Worm (Caenorhabditis elegans) whole organism, early embryonic: ENCODE measurements around the gene F56D5.9.

ENCODE experiments used
- B0310.2 ChIP-seq: sonication (generic microtip); optimal IDR thresholded peaks from 2 replicates; lab custom pipeline; 2016; ENCODE audit warnings: mild to moderate bottlenecking, missing genetic modification characterization, missing compliant biosample characterization
- F13C5.2 ChIP-seq: sonication (generic microtip); optimal IDR thresholded peaks from 2 replicates; lab custom pipeline; 2017; ENCODE audit warnings: mild to moderate bottlenecking, missing genetic modification characterization, inconsistent platforms, missing compliant biosample characterization
- aly-1 ChIP-seq: sonication (generic microtip); optimal IDR thresholded peaks from 2 replicates; lab custom pipeline; 2016; ENCODE audit warnings: missing genetic modification characterization, missing compliant biosample characterization
- ama-1 ChIP-seq: fragments of 150-350 bp; optimal IDR thresholded peaks from 2 replicates; lab custom pipeline; 2014
- ceh-13 ChIP-seq: fragments of 200-800 bp; sonication (Bioruptor generic); optimal IDR thresholded peaks from 2 replicates; lab custom pipeline; 2018; ENCODE audit warnings: mild to moderate bottlenecking, missing genetic modification characterization, missing compliant biosample characterization
- ceh-36 ChIP-seq: sonication (generic microtip); optimal IDR thresholded peaks from 2 replicates; lab custom pipeline; 2016; ENCODE audit warnings: missing genetic modification characterization, inconsistent platforms, missing compliant biosample characterization
- ets-7 ChIP-seq: sonication (generic microtip); optimal IDR thresholded peaks from 2 replicates; lab custom pipeline; 2016; ENCODE audit warnings: missing genotype, missing genetic modification characterization, missing compliant biosample characterization
- flt-1 ChIP-seq: fragments of 200-800 bp; sonication (Bioruptor generic); IDR thresholded peaks from 2 replicates; pipeline ENCODE4 v1.3.6; 2022; ENCODE audit warnings: missing genetic modification characterization, missing compliant biosample characterization
- hmbx-1 ChIP-seq: sonication (generic microtip); optimal IDR thresholded peaks from 2 replicates; lab custom pipeline; 2016; ENCODE audit warnings: mild to moderate bottlenecking, missing genetic modification characterization, missing compliant biosample characterization
- hmg-4 ChIP-seq: fragments of 200-800 bp; sonication (Bioruptor generic); optimal IDR thresholded peaks from 2 replicates; lab custom pipeline; 2018; ENCODE audit warnings: mild to moderate bottlenecking, missing genetic modification characterization, missing compliant biosample characterization
- hnd-1 ChIP-seq: sonication (generic microtip); optimal IDR thresholded peaks from 2 replicates; lab custom pipeline; 2016; ENCODE audit warnings: missing genetic modification characterization, missing compliant biosample characterization
- pes-1 ChIP-seq: fragments of 200-800 bp; sonication (Bioruptor generic); IDR thresholded peaks from 2 replicates; pipeline ENCODE4 v1.3.6; 2022; ENCODE audit warnings: missing genetic modification reagents, missing genetic modification characterization, missing compliant biosample characterization
- scrt-1 ChIP-seq: fragments of 200-800 bp; sonication (Bioruptor generic); IDR thresholded peaks from 2 replicates; pipeline ENCODE4 v1.3.6; 2022; ENCODE audit warnings: missing genetic modification characterization, missing compliant biosample characterization
- sea-1 ChIP-seq: fragments of 200-800 bp; sonication (Bioruptor generic); conservative IDR thresholded peaks from 2 replicates; pipeline ENCODE4 v1.3.6; 2022; ENCODE audit warnings: missing genetic modification characterization, missing compliant biosample characterization
- tbx-11 ChIP-seq: fragments of 200-800 bp; sonication (Bioruptor generic); IDR thresholded peaks from 2 replicates; pipeline ENCODE4 v1.3.6; 2022; ENCODE audit warnings: missing genetic modification characterization, missing compliant biosample characterization
- tbx-37 ChIP-seq: fragments of 200-800 bp; sonication (Bioruptor generic); conservative IDR thresholded peaks from 2 replicates; pipeline ENCODE4 v1.3.6; 2022; ENCODE audit warnings: missing genetic modification reagents, missing genetic modification characterization, missing compliant biosample characterization
- tra-4 ChIP-seq: sonication (generic microtip); optimal IDR thresholded peaks from 2 replicates; lab custom pipeline; 2017; ENCODE audit warnings: missing genetic modification characterization, missing compliant biosample characterization

Gene F56D5.9

ce11 chrIV:9447209-9447608, 24.9 kb upstream of the F56D5.9 start, which contains the start of gene hsp-12.6:
Gene hsp-12.6, minus strand, starts transcription at chrIV:9447228.
- TF ChIP-seq hnd-1 (tag; lab: Kevin White, UChicago) = no peak
- TF ChIP-seq hmbx-1 (tag; lab: Kevin White, UChicago) = no peak
- no peak for TF ChIP-seq aly-1 (tag; lab: Kevin White, UChicago)
- TF ChIP-seq sea-1 (GFP tag; lab: Robert Waterston, UW) = no peak
- TF ChIP-seq B0310.2 (tag; lab: Kevin White, UChicago) = no peak

- TF ChIP-seq tbx-37 (GFP tag; lab: Robert Waterston, UW) = no peak
- no peak for TF ChIP-seq ets-7 (tag; lab: Kevin White, UChicago)
- no peak for TF ChIP-seq pes-1 (GFP tag; lab: Robert Waterston, UW)
- TF ChIP-seq flt-1 (GFP tag; lab: Robert Waterston, UW) = no peak
- no peak for TF ChIP-seq sea-1 (GFP tag; lab: Robert Waterston, UW)
- TF ChIP-seq hnd-1 (tag; lab: Kevin White, UChicago) = no peak
- TF ChIP-seq ama-1 = no peak
- TF ChIP-seq ceh-13 (GFP tag; lab: Kevin White, UChicago) = no peak
- TF ChIP-seq hmg-4 (GFP tag; lab: Kevin White, UChicago) = no peak
- TF ChIP-seq aly-1 (tag; lab: Kevin White, UChicago) = no peak
- TF ChIP-seq hmbx-1 (tag; lab: Kevin White, UChicago) = no peak
- no peak for TF ChIP-seq F13C5.2
- no peak for TF ChIP-seq scrt-1 (GFP tag; lab: Robert Waterston, UW)
- no peak for TF ChIP-seq ceh-36 (tag; lab: Kevin White, UChicago)
- no peak for TF ChIP-seq tbx-11
These were observed 23.1 kb upstream of the F56D5.9 start, which contains the start of gene hsp-12.3 for ce11 chrIV:9445407-9445806. Gene hsp-12.3, minus strand, starts transcription at chrIV:9445507.

DNA sequence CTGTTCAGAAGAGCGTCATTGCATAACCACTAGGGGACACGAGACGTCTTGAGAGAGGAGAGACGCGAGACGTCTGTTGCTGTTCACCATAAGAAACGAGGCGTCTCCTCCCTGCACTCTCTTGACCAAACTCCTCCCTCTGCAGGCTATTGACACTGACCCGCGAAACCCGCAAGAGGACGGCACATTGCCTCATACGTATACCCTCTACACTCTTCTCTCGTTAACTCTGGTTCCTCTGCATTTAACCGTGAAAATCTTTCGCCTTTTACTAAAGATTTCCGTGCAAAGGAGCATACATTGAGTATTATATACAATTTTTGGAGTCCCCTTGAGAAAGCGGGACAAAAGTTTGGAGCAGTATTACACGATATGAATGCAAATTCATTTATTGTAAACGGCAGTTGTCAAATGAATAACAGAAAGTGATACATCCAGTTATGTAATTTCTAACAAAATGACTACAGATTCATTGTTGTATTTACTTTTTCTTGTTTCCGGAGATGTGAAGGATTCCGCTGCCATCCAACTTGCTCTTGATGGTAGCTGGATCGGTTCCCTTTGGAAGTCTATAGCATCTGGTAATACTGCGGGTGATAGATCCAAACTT, 22.2 kb upstream of the F56D5.9 start:
- TF ChIP-seq hmg-4 (GFP tag; lab: Kevin White, UChicago) = peak; percentile 57
- no peak for TF ChIP-seq hmbx-1 (tag; lab: Kevin White, UChicago)
- TF ChIP-seq B0310.2 (tag; lab: Kevin White, UChicago) = peak; percentile 3
- TF ChIP-seq ama-1 = peak; percentile 93
- TF ChIP-seq F13C5.2 = peak; percentile 85
- TF ChIP-seq hnd-1 (tag; lab: Kevin White, UChicago) = no peak
- peak; percentile 69 for TF ChIP-seq flt-1 (GFP tag; lab: Robert Waterston, UW)
- no peak for TF ChIP-seq ets-7 (tag; lab: Kevin White, UChicago)
- TF ChIP-seq sea-1 (GFP tag; lab: Robert Waterston, UW) = 0 out of 2 replicates have a peak, but pooled peaks have one; percentile 19

- TF ChIP-seq tra-4 (tag; lab: Kevin White, UChicago) = no peak
- TF ChIP-seq sea-1 (GFP tag; lab: Robert Waterston, UW) = no peak
These were observed 21.6 kb upstream of the F56D5.9 start, which contains the start of gene F38E11.9 for ce11 chrIV:9443940-9444339. Gene F38E11.9, minus strand, starts transcription at chrIV:9444040.

- TF ChIP-seq pes-1 (GFP tag; lab: Robert Waterston, UW) (no peak), scrt-1 (GFP tag; lab: Robert Waterston, UW) (no peak), B0310.2 (tag; lab: Kevin White, UChicago) (no peak), sea-1 (GFP tag; lab: Robert Waterston, UW) (no peak), hmg-4 (GFP tag; lab: Kevin White, UChicago) (no peak), hmbx-1 (tag; lab: Kevin White, UChicago) (no peak), ets-7 (tag; lab: Kevin White, UChicago) (no peak), tra-4 (tag; lab: Kevin White, UChicago) (no peak), ceh-13 (GFP tag; lab: Kevin White, UChicago) (no peak), hnd-1 (tag; lab: Kevin White, UChicago) (no peak), aly-1 (tag; lab: Kevin White, UChicago) (no peak), tbx-11 (no peak), ceh-36 (tag; lab: Kevin White, UChicago) (no peak), F13C5.2 (no peak), ama-1 (no peak), flt-1 (GFP tag; lab: Robert Waterston, UW) (no peak), tbx-37 (GFP tag; lab: Robert Waterston, UW) (no peak)
These were observed 19.8 kb upstream of the F56D5.9 start for ce11 chrIV:9442106-9442532.

DNA sequence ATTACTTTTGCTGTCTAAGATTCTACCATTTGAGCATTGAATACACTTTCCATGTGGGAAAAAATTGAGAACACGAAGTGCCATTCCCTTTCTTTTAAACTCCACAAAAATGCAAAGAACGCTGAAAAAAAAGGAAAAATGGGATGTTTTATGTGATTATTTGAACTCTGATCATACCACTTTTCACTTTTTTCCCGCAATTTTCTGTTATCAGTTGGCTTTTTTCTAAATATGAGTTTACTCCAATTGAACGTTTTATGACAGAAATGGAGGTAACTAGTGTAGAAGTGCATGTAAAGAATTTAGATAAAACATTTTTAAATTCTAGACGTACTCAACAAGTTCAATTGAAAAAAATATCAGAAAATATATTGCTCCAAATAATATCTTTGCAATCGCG, 19.1 kb upstream of the F56D5.9 start:
- TF ChIP-seq flt-1 (GFP tag; lab: Robert Waterston, UW) (no peak), tbx-11 (no peak), hmg-4 (GFP tag; lab: Kevin White, UChicago) (no peak), tra-4 (tag; lab: Kevin White, UChicago) (no peak), tbx-37 (GFP tag; lab: Robert Waterston, UW) (no peak), pes-1 (GFP tag; lab: Robert Waterston, UW) (no peak), sea-1 (GFP tag; lab: Robert Waterston, UW) (no peak), F13C5.2 (no peak), scrt-1 (GFP tag; lab: Robert Waterston, UW) (no peak), B0310.2 (tag; lab: Kevin White, UChicago) (no peak), aly-1 (tag; lab: Kevin White, UChicago) (no peak), ets-7 (tag; lab: Kevin White, UChicago) (no peak), ama-1 (no peak), hnd-1 (tag; lab: Kevin White, UChicago) (no peak), ceh-13 (GFP tag; lab: Kevin White, UChicago) (no peak), ceh-36 (tag; lab: Kevin White, UChicago) (no peak), hmbx-1 (tag; lab: Kevin White, UChicago) (no peak)

- TF ChIP-seq tra-4 (tag; lab: Kevin White, UChicago) (no peak), B0310.2 (tag; lab: Kevin White, UChicago) (no peak), scrt-1 (GFP tag; lab: Robert Waterston, UW) (no peak), aly-1 (tag; lab: Kevin White, UChicago) (peak; percentile 18)
These were observed 18.6 kb upstream of the F56D5.9 start, which contains the start of gene idh-1 for ce11 chrIV:9440880-9441336. Gene idh-1, minus strand, starts transcription at chrIV:9441107.
